Worm (Caenorhabditis elegans) whole organism, midembryonic: ENCODE measurements around the gene ZK686.5.

Experiments used
- T22C8.4 ChIP-seq: fragments of 200-800 bp; sonication (Bioruptor generic); IDR thresholded peaks from 2 replicates; pipeline ENCODE4 v1.3.6; 2022; ENCODE audit warnings: missing genetic modification characterization, missing compliant biosample characterization
- ref-1 ChIP-seq: fragments of 200-800 bp; sonication (Bioruptor generic); conservative IDR thresholded peaks from 2 replicates; pipeline ENCODE4 v1.3.6; 2022; ENCODE audit warnings: missing genetic modification reagents, missing genetic modification characterization, missing compliant biosample characterization

DNA sequence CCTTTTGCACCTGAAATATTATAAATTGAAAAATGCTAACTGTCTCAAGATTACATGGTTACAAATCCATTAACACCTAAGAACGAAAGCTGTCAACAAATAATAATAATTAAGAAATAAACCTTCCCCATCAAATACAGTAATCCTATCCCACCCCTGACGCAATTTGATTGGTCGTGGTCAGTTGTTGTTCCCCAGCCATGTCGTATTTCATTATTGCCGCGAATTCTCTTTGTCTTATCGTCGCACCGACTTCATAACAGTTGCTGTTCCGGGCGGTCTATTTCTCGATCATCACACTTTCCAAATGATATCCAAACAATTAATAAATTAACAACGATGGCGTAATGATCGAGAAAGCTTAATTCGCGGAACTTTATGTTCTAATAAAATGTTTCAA lies 11.2 kb upstream of the ZK686.5 start:
- no peak for TF ChIP-seq T22C8.4 (GFP tag; lab: Robert Waterston, UW)
- no peak for TF ChIP-seq ref-1 (GFP tag; lab: Robert Waterston, UW)
